Worm (Caenorhabditis elegans): ENCODE measurements around the gene C49C3.6.

Gene C49C3.6

ce11 chrIV:17331100-17331577 lies at the start of gene C49C3.6:
Gene C49C3.6, plus strand, starts transcription at chrIV:17331527.
- peak; percentile 31 for TF ChIP-seq C34F6.9 (tag; optimal IDR thresholded peaks at IDR 0.05)
- TF ChIP-seq lin-13 (GFP tag; optimal IDR thresholded peaks at IDR 0.05), result peak; percentile 14
- no peak for TF ChIP-seq nhr-12 (tag; optimal IDR thresholded peaks at IDR 0.05)
- peak in 1 of 2 experiments; percentile 36 for TF ChIP-seq lsy-2 (tag; optimal IDR thresholded peaks at IDR 0.05)
- no peak for TF ChIP-seq unc-62 (GFP tag; optimal IDR thresholded peaks at IDR 0.05)
- no peak for TF ChIP-seq zag-1 (tag; optimal IDR thresholded peaks at IDR 0.05)
- TF ChIP-seq nhr-25 (tag; optimal IDR thresholded peaks at IDR 0.05), result peak; percentile 12
- no peak for TF ChIP-seq peb-1 (tag; optimal IDR thresholded peaks at IDR 0.05)
- TF ChIP-seq nhr-237 (tag; optimal IDR thresholded peaks at IDR 0.05), result no peak
- TF ChIP-seq nhr-10 (tag; optimal IDR thresholded peaks at IDR 0.05), result no peak
- no peak for TF ChIP-seq elt-1 (tag; optimal IDR thresholded peaks at IDR 0.05)
- TF ChIP-seq unc-55 (GFP tag; optimal IDR thresholded peaks at IDR 0.05), result peak; percentile 29

- TF ChIP-seq nhr-11 (tag; optimal IDR thresholded peaks at IDR 0.05), result no peak
- TF ChIP-seq ZK546.5 (tag; optimal IDR thresholded peaks at IDR 0.05), result no peak
- TF ChIP-seq ama-1 (optimal IDR thresholded peaks at IDR 0.05), result no peak
- no peak for TF ChIP-seq lsy-2 (tag; optimal IDR thresholded peaks at IDR 0.05)
- no peak for TF ChIP-seq nhr-77 (tag; optimal IDR thresholded peaks at IDR 0.05)
- TF ChIP-seq sem-4 (tag; optimal IDR thresholded peaks at IDR 0.05), result no peak
- no peak for TF ChIP-seq gmeb-1 (tag; optimal IDR thresholded peaks at IDR 0.05)
- TF ChIP-seq mab-5 (tag; optimal IDR thresholded peaks at IDR 0.05), result no peak
Measured at ce11 chrIV:17284099-17284498, 47.2 kb upstream of the C49C3.6 start, which contains the start of gene nra-1. Gene nra-1, minus strand, starts transcription at chrIV:17284199.

DNA sequence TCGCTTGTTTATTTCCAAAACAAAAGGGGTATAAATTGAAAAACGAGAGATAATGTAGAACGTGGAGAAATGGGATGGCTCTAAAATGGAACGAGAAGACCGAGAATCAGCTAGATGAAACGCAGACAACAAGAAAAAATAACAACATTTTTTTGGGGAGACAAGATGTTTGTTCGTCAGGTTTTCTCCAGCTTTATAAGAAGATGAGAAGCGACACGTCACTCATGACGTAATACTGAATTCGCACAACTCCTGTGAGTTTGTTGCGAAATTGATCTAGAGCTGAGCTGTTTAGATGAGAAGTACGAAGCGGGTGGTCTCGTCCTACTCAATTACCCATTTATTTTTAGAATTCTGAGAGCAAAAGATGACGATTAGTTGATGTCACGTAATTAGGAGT lies 46.1 kb upstream of the C49C3.6 start:
- no peak for TF ChIP-seq snpc-4 (tag; optimal IDR thresholded peaks at IDR 0.05)
- peak; percentile 66 for TF ChIP-seq sma-9 (GFP tag; optimal IDR thresholded peaks at IDR 0.05)
- no peak for TF ChIP-seq sma-9 (tag; optimal IDR thresholded peaks at IDR 0.05)
- TF ChIP-seq nhr-129 (tag; optimal IDR thresholded peaks at IDR 0.05), result peak; percentile 50
- TF ChIP-seq ztf-4 (tag; optimal IDR thresholded peaks at IDR 0.05), result peak; percentile 18
- TF ChIP-seq ztf-1 (GFP tag; conservative IDR thresholded peaks at IDR 0.05), result no peak
- peak; percentile 91 for TF ChIP-seq unc-55 (GFP tag; optimal IDR thresholded peaks at IDR 0.05)
- TF ChIP-seq crh-2 (tag; optimal IDR thresholded peaks at IDR 0.05), result peak; percentile 69
- TF ChIP-seq elt-1 (tag; optimal IDR thresholded peaks at IDR 0.05), result no peak
- TF ChIP-seq C34F6.9 (tag; optimal IDR thresholded peaks at IDR 0.05), result peak; percentile 52
- TF ChIP-seq lin-13 (GFP tag; optimal IDR thresholded peaks at IDR 0.05), result peak; percentile 7
- TF ChIP-seq zag-1 (tag; optimal IDR thresholded peaks at IDR 0.05), result peak; percentile 31
- no peak for TF ChIP-seq dmd-4 (tag; optimal IDR thresholded peaks at IDR 0.05)
- no peak for TF ChIP-seq ceh-16 (tag; optimal IDR thresholded peaks at IDR 0.05)
- TF ChIP-seq ztf-11 (tag; optimal IDR thresholded peaks at IDR 0.05), result no peak
- peak in 1 of 2 experiments; percentile 56 for TF ChIP-seq lsy-2 (tag; optimal IDR thresholded peaks at IDR 0.05)
- TF ChIP-seq nhr-11 (tag; optimal IDR thresholded peaks at IDR 0.05), result no peak

ce11 chrIV:17287908-17288675 lies 43.2 kb upstream of the C49C3.6 start, which contains the start of gene zipt-7.1:
Gene zipt-7.1, minus strand, starts transcription at chrIV:17288139.
- peak; percentile 55 for TF ChIP-seq nhr-129 (tag; optimal IDR thresholded peaks at IDR 0.05)
- TF ChIP-seq nhr-6 (tag; optimal IDR thresholded peaks at IDR 0.05), result no peak
- no peak for TF ChIP-seq ztf-1 (GFP tag; conservative IDR thresholded peaks at IDR 0.05)

ce11 chrIV:17291629-17292199 lies 39.6 kb upstream of the C49C3.6 start, which contains the start of the genes T28F3.11 and slc-17.4:
Gene T28F3.11, minus strand, starts transcription at chrIV:17291679.
Gene slc-17.4, minus strand, starts transcription at chrIV:17291733.
- TF ChIP-seq zag-1 (tag; optimal IDR thresholded peaks at IDR 0.05) (no peak), unc-55 (GFP tag; optimal IDR thresholded peaks at IDR 0.05) (peak; percentile 4), blmp-1 (tag; optimal IDR thresholded peaks at IDR 0.05; ENCODE audit: insufficient read depth) (no peak)

DNA sequence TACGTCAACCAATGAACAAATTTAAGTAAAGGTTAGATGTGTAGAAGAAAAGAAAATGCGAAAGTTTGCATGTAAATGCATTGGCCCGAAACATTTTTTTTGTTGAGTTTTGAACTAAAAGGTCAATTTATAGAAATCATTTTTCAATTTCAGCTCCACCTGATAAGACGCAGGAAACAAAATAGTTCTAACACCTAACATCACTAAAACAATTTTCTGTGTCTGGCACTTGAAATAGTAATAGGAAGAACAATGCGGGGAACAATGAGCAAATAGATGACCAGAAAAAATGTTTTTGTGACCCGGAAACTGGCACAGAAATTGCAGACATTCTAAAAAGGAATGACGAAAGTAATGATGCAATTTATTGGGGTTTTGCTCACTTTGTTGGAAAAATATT lies 39.0 kb upstream of the C49C3.6 start:
- TF ChIP-seq nhr-129 (tag; optimal IDR thresholded peaks at IDR 0.05) (peak; percentile 43), blmp-1 (tag; optimal IDR thresholded peaks at IDR 0.05; ENCODE audit: insufficient read depth) (no peak), fos-1 (tag; optimal IDR thresholded peaks at IDR 0.05) (peak; percentile 23)

All from whole organism, L2 larva.